Worm (Caenorhabditis elegans): ENCODE measurements around the gene slc-5A12.

Gene slc-5A12

ce11 chrIV:11959573-11959972 lies 22.4 kb downstream of the slc-5A12 start, which contains the start of gene tgt-1:
Gene tgt-1, minus strand, starts transcription at chrIV:11959804.
- TF ChIP-seq madf-6 (GFP tag; IDR thresholded peaks at IDR 0.05) (peak; percentile 41), madf-8 (GFP tag; conservative IDR thresholded peaks at IDR 0.05) (no peak), atf-7 (tag; optimal IDR thresholded peaks at IDR 0.05) (no peak), snpc-4 (GFP tag; optimal IDR thresholded peaks at IDR 0.05) (no peak), snpc-4 (tag; optimal IDR thresholded peaks at IDR 0.05) (peak in 2 of 4 experiments; percentile 3 to 40), B0336.3 (GFP tag; IDR thresholded peaks at IDR 0.05) (peak; percentile 60; the same call in 1 of the 2 replicates), madf-3 (GFP tag; IDR thresholded peaks at IDR 0.05) (peak; percentile 82), tlf-1 (GFP tag; optimal IDR thresholded peaks at IDR 0.05) (peak; percentile 16), nfyb-1 (GFP tag; IDR thresholded peaks at IDR 0.05) (peak; percentile 66), F55B11.4 (tag; optimal IDR thresholded peaks at IDR 0.05; ENCODE audit: borderline replicate concordance, insufficient read depth) (no peak), ceh-100 (GFP tag; IDR thresholded peaks at IDR 0.05) (no peak), hmg-1.2 (GFP tag; IDR thresholded peaks at IDR 0.05) (no peak), repo-1 (tag; optimal IDR thresholded peaks at IDR 0.05) (peak; percentile 3), ama-1 (optimal IDR thresholded peaks at IDR 0.05) (no peak), ama-1 (GFP tag; optimal IDR thresholded peaks at IDR 0.05) (peak in 1 of 2 experiments; percentile 49), hsf-1 (GFP tag; IDR thresholded peaks at IDR 0.05) (0 out of 2 replicates have a peak, but pooled peaks have one; percentile 22), tbp1 (GFP tag; optimal IDR thresholded peaks at IDR 0.05) (peak; percentile 7), mcd-1 (GFP tag; IDR thresholded peaks at IDR 0.05) (0 out of 2 replicates have a peak, but pooled peaks have one; percentile 13), cebp-1 (GFP tag; IDR thresholded peaks at IDR 0.05) (no peak), cebp-1 (tag; optimal IDR thresholded peaks at IDR 0.05) (peak; percentile 29), xnd-1 (tag; optimal IDR thresholded peaks at IDR 0.05) (no peak)

- TF ChIP-seq pha-4 (tag; optimal IDR thresholded peaks at IDR 0.05) (peak; percentile 16), repo-1 (tag; optimal IDR thresholded peaks at IDR 0.05) (peak; percentile 12), hlh-26 (GFP tag; conservative IDR thresholded peaks at IDR 0.05) (no peak), nfyb-1 (GFP tag; IDR thresholded peaks at IDR 0.05) (no peak), nhr-80 (tag; optimal IDR thresholded peaks at IDR 0.05) (peak; percentile 5), lsl-1 (GFP tag; optimal IDR thresholded peaks at IDR 0.05) (peak; percentile 55), ztf-18 (tag; optimal IDR thresholded peaks at IDR 0.05) (peak; percentile 94), tlf-1 (GFP tag; optimal IDR thresholded peaks at IDR 0.05) (peak; percentile 29), F33H1.4 (GFP tag; IDR thresholded peaks at IDR 0.05) (peak; percentile 67), ceh-100 (GFP tag; IDR thresholded peaks at IDR 0.05) (peak; percentile 38; the same call in 1 of the 2 replicates), rcor-1 (GFP tag; IDR thresholded peaks at IDR 0.05) (peak; percentile 50), lin-54 (GFP tag; optimal IDR thresholded peaks at IDR 0.05) (peak; percentile 96), T26A5.8 (tag; optimal IDR thresholded peaks at IDR 0.05) (no peak), ZK185.1 (tag; optimal IDR thresholded peaks at IDR 0.05; ENCODE audit: poor library complexity, severe bottlenecking) (peak; percentile 44), lin-40 (tag; optimal IDR thresholded peaks at IDR 0.05) (peak; percentile 73), hmg-1.2 (GFP tag; IDR thresholded peaks at IDR 0.05) (peak; percentile 20; the same call in 1 of the 2 replicates), mcd-1 (GFP tag; IDR thresholded peaks at IDR 0.05) (peak; percentile 67), snpc-1.1 (tag; optimal IDR thresholded peaks at IDR 0.05; ENCODE audit: insufficient read depth) (no peak), efl-1 (GFP tag; optimal IDR thresholded peaks at IDR 0.05) (peak; percentile 82), cebp-1 (GFP tag; IDR thresholded peaks at IDR 0.05) (0 out of 2 replicates have a peak, but pooled peaks have one; percentile 39), cebp-1 (tag; optimal IDR thresholded peaks at IDR 0.05) (peak; percentile 85), ztf-6 (GFP tag; IDR thresholded peaks at IDR 0.05) (no peak), lin-35 (GFP tag; optimal IDR thresholded peaks at IDR 0.05) (peak; percentile 47 to 87 (median 50)), nfya-2 (GFP tag; IDR thresholded peaks at IDR 0.05) (no peak), Y53G8AR.9 (GFP tag; conservative IDR thresholded peaks at IDR 0.05) (0 out of 2 replicates have a peak, but pooled peaks have one; percentile 21), snpc-1.3 (tag; optimal IDR thresholded peaks at IDR 0.05; ENCODE audit: insufficient read depth) (peak; percentile 53), ceh-27 (GFP tag; optimal IDR thresholded peaks at IDR 0.05) (peak; percentile 55), madf-8 (GFP tag; conservative IDR thresholded peaks at IDR 0.05) (peak; percentile 38), pbrm-1 (GFP tag; IDR thresholded peaks at IDR 0.05) (peak; percentile 63; the same call in 1 of the 2 replicates), attf-6 (GFP tag; IDR thresholded peaks at IDR 0.05) (0 out of 2 replicates have a peak, but pooled peaks have one; percentile 42), dox-1 (GFP tag; IDR thresholded peaks at IDR 0.05) (peak; percentile 66; the same call in 1 of the 2 replicates), hsf-1 (GFP tag; IDR thresholded peaks at IDR 0.05) (no peak)
Observed at ce11 chrIV:11961485-11962255, 24.5 kb downstream of the slc-5A12 start, which contains the start of gene ZK829.7. Gene ZK829.7, minus strand, starts transcription at chrIV:11961535.
